Worm (Caenorhabditis elegans) whole organism, L4 larva: Measurements from ENCODE around the gene puf-9.

ENCODE experiments used
- F26F4.8 ChIP-seq: fragments of 200-800 bp; sonication (Bioruptor generic); conservative IDR thresholded peaks from 2 replicates; pipeline ENCODE4 v1.3.6; 2022; ENCODE audit warnings: missing genetic modification characterization, missing compliant biosample characterization
- F44E2.7 ChIP-seq: fragments of 200-800 bp; sonication (Bioruptor generic); IDR thresholded peaks from 2 replicates; pipeline ENCODE4 v2.1.2; 2022; ENCODE audit warnings: missing genetic modification characterization, missing compliant biosample characterization
- R02D3.7 ChIP-seq: fragments of 150-350 bp; sonication (generic microtip); optimal IDR thresholded peaks from 3 replicates; lab custom pipeline; 2014; ENCODE audit warnings: missing biosample characterization, missing genetic modification characterization
- Y105C5A.15 ChIP-seq: fragments of 200-800 bp; sonication (Bioruptor generic); IDR thresholded peaks from 2 replicates; pipeline ENCODE4 v1.3.6; 2022; ENCODE audit warnings: missing genetic modification characterization, missing compliant biosample characterization
- Y48G9A.11 ChIP-seq: fragments of 200-800 bp; sonication (Bioruptor generic); IDR thresholded peaks from 2 replicates; pipeline ENCODE4 v1.3.6; 2022; ENCODE audit warnings: missing genetic modification reagents, missing genetic modification characterization, missing compliant biosample characterization
- ceh-62 ChIP-seq: sonication (generic microtip); optimal IDR thresholded peaks from 2 replicates; lab custom pipeline; 2017; ENCODE audit warnings: missing biosample characterization, missing genetic modification characterization
- ces-1 ChIP-seq: fragments of 150-350 bp; sonication (generic microtip); optimal IDR thresholded peaks from 4 replicates; lab custom pipeline; 2014; ENCODE audit warnings: missing biosample characterization, missing genetic modification reagents, missing genetic modification characterization
- daf-16 ChIP-seq, 3 experiments: sonication (generic microtip); optimal IDR thresholded peaks; 2 replicates each; lab custom pipeline; 2016 to 2017; ENCODE audit warnings: missing genetic modification characterization in 3 of 3, missing genetic modification reagents in 3 of 3, mild to moderate bottlenecking in 2 of 3, missing compliant biosample characterization in 2 of 3, missing biosample characterization in 1 of 3, moderate library complexity in 1 of 3
- daf-19 ChIP-seq: fragments of 200-800 bp; sonication (Bioruptor generic); conservative IDR thresholded peaks from 2 replicates; pipeline ENCODE4 v1.3.6; 2022; ENCODE audit warnings: missing genetic modification characterization, missing compliant biosample characterization
- dmd-6 ChIP-seq: fragments of 200-800 bp; sonication (Bioruptor generic); IDR thresholded peaks from 2 replicates; pipeline ENCODE4 v1.3.6; 2022; ENCODE audit warnings: missing genetic modification reagents, missing genetic modification characterization, missing compliant biosample characterization
- dve-1 ChIP-seq: sonication (generic microtip); optimal IDR thresholded peaks from 2 replicates; lab custom pipeline; 2017; ENCODE audit warnings: antibody characterized with exemption, mild to moderate bottlenecking, missing genetic modification characterization, missing compliant biosample characterization; ENCODE audit not compliant: insufficient read depth
- fkh-10 ChIP-seq: fragments of 150-350 bp; optimal IDR thresholded peaks from 2 replicates; lab custom pipeline; 2014; ENCODE audit warnings: missing biosample characterization, missing genetic modification reagents, missing genetic modification characterization
- fos-1 ChIP-seq: fragments of 150-350 bp; optimal IDR thresholded peaks from 2 replicates; lab custom pipeline; 2014; ENCODE audit warnings: missing biosample characterization, missing genetic modification characterization
- hif-1 ChIP-seq, 2 experiments: sonication (generic microtip); optimal IDR thresholded peaks; 2 replicates each; lab custom pipeline; 2016 to 2017; ENCODE audit warnings: missing compliant biosample characterization in 2 of 2, missing genetic modification characterization in 2 of 2, missing genetic modification reagents in 2 of 2, missing genotype in 2 of 2, mild to moderate bottlenecking in 1 of 2
- hlh-11 ChIP-seq: fragments of 200-800 bp; sonication (Bioruptor generic); optimal IDR thresholded peaks from 2 replicates; lab custom pipeline; 2018; ENCODE audit warnings: mild to moderate bottlenecking, missing genetic modification characterization, missing compliant biosample characterization
- hlh-30 ChIP-seq: sonication (generic microtip); optimal IDR thresholded peaks from 2 replicates; lab custom pipeline; 2017; ENCODE audit warnings: antibody characterized with exemption, mild to moderate bottlenecking, missing genetic modification characterization, missing compliant biosample characterization; ENCODE audit not compliant: insufficient read depth
- jun-1 ChIP-seq: fragments of 150-350 bp; optimal IDR thresholded peaks from 2 replicates; lab custom pipeline; 2014; ENCODE audit warnings: missing biosample characterization, missing genetic modification reagents, missing genetic modification characterization
- lin-1 ChIP-seq: fragments of 200-800 bp; sonication (Bioruptor generic); IDR thresholded peaks from 2 replicates; pipeline ENCODE4 v1.3.6; 2022; ENCODE audit warnings: missing genetic modification reagents, missing genetic modification characterization, missing compliant biosample characterization
- lin-13 ChIP-seq: fragments of 150-350 bp; optimal IDR thresholded peaks from 2 replicates; lab custom pipeline; 2014; ENCODE audit warnings: missing biosample characterization, missing genetic modification reagents, missing genetic modification characterization
- lin-15B ChIP-seq: fragments of 150-350 bp; sonication (generic microtip); optimal IDR thresholded peaks from 3 replicates; lab custom pipeline; 2014; ENCODE audit warnings: missing biosample characterization, missing genetic modification characterization
- lin-29 ChIP-seq: fragments of 200-800 bp; sonication (Bioruptor generic); IDR thresholded peaks from 2 replicates; pipeline ENCODE4 v1.3.6; 2022; ENCODE audit warnings: missing genetic modification reagents, missing genetic modification characterization, missing compliant biosample characterization
- mep-1 ChIP-seq: fragments of 150-350 bp; sonication (generic microtip); optimal IDR thresholded peaks from 3 replicates; lab custom pipeline; 2014; ENCODE audit warnings: missing biosample characterization, missing genetic modification characterization
- mes-2 ChIP-seq: sonication (generic microtip); optimal IDR thresholded peaks from 2 replicates; lab custom pipeline; 2016; ENCODE audit warnings: missing genotype, mild to moderate bottlenecking, missing genetic modification characterization, missing compliant biosample characterization; ENCODE audit not compliant: poor library complexity, severe bottlenecking
- mxl-3 ChIP-seq: fragments of 200-800 bp; sonication (Bioruptor generic); optimal IDR thresholded peaks from 2 replicates; lab custom pipeline; 2018; ENCODE audit warnings: mild to moderate bottlenecking, missing genetic modification characterization, missing compliant biosample characterization
- nhr-237 ChIP-seq: sonication (generic microtip); optimal IDR thresholded peaks from 2 replicates; lab custom pipeline; 2017; ENCODE audit warnings: missing biosample characterization, missing genetic modification characterization
- nhr-25 ChIP-seq: sonication (generic microtip); optimal IDR thresholded peaks from 2 replicates; lab custom pipeline; 2017; ENCODE audit warnings: missing genetic modification characterization, mild to moderate bottlenecking, missing compliant biosample characterization, antibody characterized with exemption, moderate library complexity, borderline replicate concordance; ENCODE audit not compliant: insufficient read depth
- nhr-28 ChIP-seq: fragments of 150-350 bp; optimal IDR thresholded peaks from 2 replicates; lab custom pipeline; 2014; ENCODE audit warnings: missing biosample characterization, missing genetic modification characterization
- nhr-41 ChIP-seq: fragments of 200-800 bp; sonication (Bioruptor generic); IDR thresholded peaks from 2 replicates; pipeline ENCODE4 v1.3.6; 2022; ENCODE audit warnings: missing genetic modification reagents, missing genetic modification characterization, missing compliant biosample characterization
- nhr-48 ChIP-seq: sonication (generic microtip); optimal IDR thresholded peaks from 2 replicates; lab custom pipeline; 2016; ENCODE audit warnings: mild to moderate bottlenecking, missing genetic modification characterization, missing compliant biosample characterization
- nhr-6 ChIP-seq: fragments of 150-350 bp; optimal IDR thresholded peaks from 2 replicates; lab custom pipeline; 2014; ENCODE audit warnings: missing biosample characterization, missing genetic modification characterization
- nhr-77 ChIP-seq: fragments of 150-350 bp; optimal IDR thresholded peaks from 2 replicates; lab custom pipeline; 2014; ENCODE audit warnings: missing biosample characterization, missing genetic modification characterization
- pha-4 ChIP-seq, 2 experiments: fragments of 150-350 bp in 1 of 2; fragments of 200-800 bp in 1 of 2; sonication (Bioruptor generic) in 1 of 2; IDR thresholded peaks in 1 of 2; optimal IDR thresholded peaks in 1 of 2; 2 replicates each; pipeline versions ENCODE4 v1.3.6 to Lab custom; 2014 to 2022; ENCODE audit warnings: missing genetic modification characterization in 2 of 2, missing genetic modification reagents in 2 of 2, missing biosample characterization in 1 of 2, missing compliant biosample characterization in 1 of 2
- php-3 ChIP-seq: fragments of 200-800 bp; sonication (Bioruptor generic); IDR thresholded peaks from 2 replicates; pipeline ENCODE4 v1.3.6; 2022; ENCODE audit warnings: missing genetic modification reagents, missing genetic modification characterization, missing compliant biosample characterization
- pqm-1 ChIP-seq: sonication (generic microtip); optimal IDR thresholded peaks from 2 replicates; lab custom pipeline; 2017; ENCODE audit warnings: missing biosample characterization, missing genetic modification characterization
- saeg-2 ChIP-seq: fragments of 200-800 bp; sonication (Bioruptor generic); IDR thresholded peaks from 2 replicates; pipeline ENCODE4 v1.3.6; 2022; ENCODE audit warnings: missing genetic modification reagents, missing genetic modification characterization, missing compliant biosample characterization
- skn-1 ChIP-seq: fragments of 150-350 bp; optimal IDR thresholded peaks from 2 replicates; lab custom pipeline; 2014; ENCODE audit warnings: missing biosample characterization, missing genetic modification characterization
- snpc-1.2 ChIP-seq: fragments of 200-800 bp; sonication (Bioruptor generic); IDR thresholded peaks from 2 replicates; pipeline ENCODE4 v1.3.6; 2022; ENCODE audit warnings: missing genetic modification reagents, missing genetic modification characterization, missing compliant biosample characterization
- tra-1 ChIP-seq: fragments of 200-800 bp; sonication (Bioruptor generic); IDR thresholded peaks from 2 replicates; pipeline ENCODE4 v1.3.6; 2022; ENCODE audit warnings: missing genetic modification reagents, missing genetic modification characterization, missing compliant biosample characterization
- unc-39 ChIP-seq: sonication (generic microtip); optimal IDR thresholded peaks from 2 replicates; lab custom pipeline; 2017; ENCODE audit warnings: missing biosample characterization, missing genetic modification characterization
- ztf-11 ChIP-seq: fragments of 150-350 bp; optimal IDR thresholded peaks from 2 replicates; lab custom pipeline; 2014; ENCODE audit warnings: missing biosample characterization, missing genetic modification characterization
- ztf-7 ChIP-seq: fragments of 150-350 bp; optimal IDR thresholded peaks from 2 replicates; lab custom pipeline; 2014; ENCODE audit warnings: missing biosample characterization, missing genetic modification characterization

The puf-9 gene

ce11 chrX:5811997-5812562, 29.3 kb upstream of the puf-9 start (continued):
- no peak for TF ChIP-seq F44E2.7 (GFP tag; lab: Robert Waterston, UW)
- TF ChIP-seq saeg-2: 0 out of 2 replicates have a peak, but pooled peaks have one; percentile 63
- TF ChIP-seq hif-1 (tag; optimal IDR thresholded peaks at IDR 0.05; lab: Kevin White, UChicago): peak in 1 of 2 experiments; percentile 79

ce11 chrX:5813030-5813429, 28.4 kb upstream of the puf-9 start:
- peak; percentile 38 for TF ChIP-seq nhr-48
- TF ChIP-seq nhr-6 (tag; lab: Kevin White, UChicago): peak; percentile 16
- TF ChIP-seq snpc-1.2 (GFP tag; lab: Robert Waterston, UW): no peak
- TF ChIP-seq nhr-41 (GFP tag; lab: Robert Waterston, UW): 0 out of 2 replicates have a peak, but pooled peaks have one; percentile 30
- TF ChIP-seq nhr-77 (tag; lab: Kevin White, UChicago): peak; percentile 62
- peak; percentile 87 for TF ChIP-seq hlh-11 (tag; lab: Kevin White, UChicago)
- no peak for TF ChIP-seq lin-1
- TF ChIP-seq nhr-237: no peak
- no peak for TF ChIP-seq F26F4.8 (GFP tag; lab: Robert Waterston, UW)
- TF ChIP-seq R02D3.7 (tag; lab: Kevin White, UChicago): no peak
- TF ChIP-seq dve-1: peak; percentile 77
- TF ChIP-seq daf-19: no peak
- peak; percentile 92 for TF ChIP-seq pqm-1 (tag; lab: Kevin White, UChicago)
- TF ChIP-seq saeg-2: no peak
- no peak for TF ChIP-seq ces-1 (GFP tag; lab: Kevin White, UChicago)
- no peak for TF ChIP-seq jun-1 (tag; lab: Kevin White, UChicago)
- TF ChIP-seq lin-13 (GFP tag; lab: Kevin White, UChicago): no peak
- TF ChIP-seq php-3 (GFP tag; lab: Robert Waterston, UW): peak; percentile 79
- no peak for TF ChIP-seq skn-1 (tag; lab: Kevin White, UChicago)
- no peak for TF ChIP-seq fos-1 (tag; lab: Kevin White, UChicago)
- no peak for TF ChIP-seq ztf-7 (tag; lab: Kevin White, UChicago)
- TF ChIP-seq mxl-3: no peak
- peak; percentile 33 for TF ChIP-seq hlh-30 (tag; lab: Kevin White, UChicago)
- peak; percentile 10 for TF ChIP-seq mes-2 (tag; lab: Kevin White, UChicago)
- TF ChIP-seq daf-16 (GFP tag; optimal IDR thresholded peaks at IDR 0.05; lab: Kevin White, UChicago): no peak
- TF ChIP-seq daf-16 (tag; optimal IDR thresholded peaks at IDR 0.05; lab: Kevin White, UChicago): peak; percentile 83
- peak; percentile 61 for TF ChIP-seq nhr-28 (tag; lab: Kevin White, UChicago)
- no peak for TF ChIP-seq Y105C5A.15 (GFP tag; lab: Robert Waterston, UW)
- TF ChIP-seq mep-1 (tag; lab: Kevin White, UChicago): peak; percentile 23
- TF ChIP-seq tra-1: peak; percentile 72
- TF ChIP-seq pha-4 (GFP tag; IDR thresholded peaks at IDR 0.05; lab: Robert Waterston, UW): 0 out of 2 replicates have a peak, but pooled peaks have one; percentile 30
- TF ChIP-seq pha-4 (tag; optimal IDR thresholded peaks at IDR 0.05; lab: Kevin White, UChicago): no peak
- TF ChIP-seq fkh-10: no peak
- peak; percentile 84 for TF ChIP-seq dmd-6
- TF ChIP-seq ztf-11: no peak

ce11 chrX:5814342-5814741, 27.1 kb upstream of the puf-9 start:
- no peak for TF ChIP-seq R02D3.7 (tag; lab: Kevin White, UChicago)
- peak; percentile 67 for TF ChIP-seq dmd-6
- TF ChIP-seq lin-29 (GFP tag; lab: Robert Waterston, UW): no peak
- no peak for TF ChIP-seq unc-39
- TF ChIP-seq hlh-11 (tag; lab: Kevin White, UChicago): peak; percentile 22
- no peak for TF ChIP-seq lin-15B
- no peak for TF ChIP-seq Y48G9A.11
- peak; percentile 39 for TF ChIP-seq nhr-28 (tag; lab: Kevin White, UChicago)
- peak; percentile 8 for TF ChIP-seq nhr-25 (tag; lab: Kevin White, UChicago)
- TF ChIP-seq dve-1: peak; percentile 20
- no peak for TF ChIP-seq ceh-62
- TF ChIP-seq daf-16 (GFP tag; optimal IDR thresholded peaks at IDR 0.05; lab: Kevin White, UChicago): no peak
- TF ChIP-seq daf-16 (tag; optimal IDR thresholded peaks at IDR 0.05; lab: Kevin White, UChicago): peak; percentile 63
- TF ChIP-seq, all 104 proteins: peak for 6
